Fruit fly (Drosophila melanogaster) whole organism: ENCODE results near the gene RpL3.

Experiments used
- Dll ChIP-seq: fragments of >200 bp; optimal IDR thresholded peaks from 2 replicates; lab custom pipeline; 2017
- pan ChIP-seq: fragments of >200 bp; optimal IDR thresholded peaks from 2 replicates; lab custom pipeline; 2017

DNA sequence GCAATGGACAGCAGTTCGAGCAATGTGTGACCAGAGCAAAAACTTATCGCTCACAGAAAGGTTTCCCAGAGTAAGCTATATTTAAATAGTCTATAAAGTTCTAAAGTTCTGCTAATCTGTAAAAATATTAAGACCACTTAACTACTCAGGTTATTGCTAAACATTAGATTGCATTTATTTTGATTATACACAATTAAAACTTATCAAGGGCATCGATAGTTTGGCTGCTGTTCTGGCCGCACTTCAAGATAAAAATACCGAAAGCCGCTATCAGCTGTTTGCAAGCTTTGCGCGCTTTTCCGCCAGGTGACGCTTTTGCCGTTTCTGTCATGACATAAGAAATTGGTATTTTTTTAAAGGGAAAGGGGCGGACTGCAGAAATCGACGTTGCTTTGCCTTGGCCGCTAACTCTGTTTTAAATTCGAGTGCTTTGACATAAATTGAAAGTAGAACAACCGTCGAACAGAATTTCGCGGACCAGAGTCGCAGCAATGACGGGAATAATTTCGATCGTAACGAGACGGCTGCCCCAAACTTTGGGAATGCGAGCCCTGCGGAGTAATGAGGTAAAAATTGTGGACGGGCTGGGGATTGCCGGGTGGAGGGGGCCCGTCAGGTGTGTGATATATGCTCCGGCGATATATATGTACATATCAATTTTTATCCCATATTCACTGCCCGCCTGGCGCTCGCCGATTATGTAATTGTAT is 22.4 kb downstream of the RpL3 start, which contains the start of the genes CG17734 and CG5214:
- no peak for TF ChIP-seq pan (lab: Kevin White, UChicago)
- no peak for TF ChIP-seq Dll
